Fruit fly (Drosophila melanogaster) whole organism, larva: ENCODE data around the gene CG17778.
A peak's percentile ranks its signal among the peaks of the same experiment; 100 is the strongest.

Experiments
- noc ChIP-seq: fragments of 200-800 bp; sonication (Bioruptor generic); optimal IDR thresholded peaks from 3 replicates; lab custom pipeline; 2019; ENCODE audit warnings: missing biosample characterization, mild to moderate bottlenecking, missing genetic modification characterization, moderate library complexity

The CG17778 gene

dm6 chrX:493445-494190 is 796 bp upstream of the CG17778 start, which contains the start of gene CG17896:
Gene CG17896, minus strand, starts transcription at chrX:493495.
- peak; percentile 98 for TF ChIP-seq noc

- TF ChIP-seq noc, result no peak
Measured at dm6 chrX:494191-494554, 241 bp upstream of the CG17778 start.

- no peak for TF ChIP-seq noc
Measured at dm6 chrX:496326-496725, 1.9 kb downstream of the CG17778 start, which contains the start of gene svr. Gene svr, plus strand, starts transcription at chrX:496446.

- TF ChIP-seq noc, result no peak
Measured at dm6 chrX:497425-497824, 3.0 kb downstream of the CG17778 start.

- no peak for TF ChIP-seq noc
Measured at dm6 chrX:498434-498833, 4.0 kb downstream of the CG17778 start.

dm6 chrX:498924-499588 is 4.6 kb downstream of the CG17778 start:
- TF ChIP-seq noc, result no peak

dm6 chrX:499589-500041 is 5.2 kb downstream of the CG17778 start:
- TF ChIP-seq noc, result peak; percentile 85

dm6 chrX:509117-509516 is 14.7 kb downstream of the CG17778 start, which contains the start of gene arg:
Gene arg, plus strand, starts transcription at chrX:509435.
- no peak for TF ChIP-seq noc

- TF ChIP-seq noc, result no peak
Measured at dm6 chrX:510528-510927, 16.1 kb downstream of the CG17778 start.

dm6 chrX:512527-512926 is 18.1 kb downstream of the CG17778 start:
- no peak for TF ChIP-seq noc

dm6 chrX:515676-516075 is 21.3 kb downstream of the CG17778 start:
- no peak for TF ChIP-seq noc

dm6 chrX:518858-519257 is 24.4 kb downstream of the CG17778 start:
- TF ChIP-seq noc, result no peak

dm6 chrX:520215-520861 is 25.9 kb downstream of the CG17778 start:
- no peak for TF ChIP-seq noc

dm6 chrX:521683-522082 is 27.3 kb downstream of the CG17778 start:
- no peak for TF ChIP-seq noc

- TF ChIP-seq noc, result peak; percentile 76
Measured at dm6 chrX:522357-523043, 28.1 kb downstream of the CG17778 start.

- TF ChIP-seq noc, result peak; percentile 99
Measured at dm6 chrX:523179-523851, 28.9 kb downstream of the CG17778 start, which contains the start of gene elav. Gene elav, minus strand, starts transcription at chrX:523226.
